Fruit fly (Drosophila melanogaster): Measurements from ENCODE around the gene CG4907.
A peak's percentile ranks its signal among the peaks of the same experiment; 100 is the strongest.

Gene CG4907

dm6 chr3R:22750534-22750947 lies 40.0 kb upstream of the CG4907 start, which contains the start of the genes rumi, CG7029 and Usp12-46 (continued):
- TF ChIP-seq CG6254 (GFP tag; optimal IDR thresholded peaks at IDR 0.05) (peak; percentile 72), bsh (GFP tag; optimal IDR thresholded peaks at IDR 0.05) (peak in 1 of 2 experiments; percentile 88), Bdp1 (GFP tag; optimal IDR thresholded peaks at IDR 0.05) (peak; percentile 82), tll (GFP tag; optimal IDR thresholded peaks at IDR 0.05) (peak in 1 of 2 experiments; percentile 35), sens (GFP tag) (peak; percentile 99), gro (GFP tag; optimal IDR thresholded peaks at IDR 0.05) (peak; percentile 91), Hr3 (GFP tag; optimal IDR thresholded peaks at IDR 0.05) (peak; percentile 88), slp2 (GFP tag; optimal IDR thresholded peaks at IDR 0.05) (peak; percentile 87), ssp (GFP tag; IDR thresholded peaks at IDR 0.05) (peak; percentile 75), Hmr (GFP tag; optimal IDR thresholded peaks at IDR 0.05) (peak; percentile 83), CTCF (GFP tag; optimal IDR thresholded peaks at IDR 0.05) (no peak), pan (optimal IDR thresholded peaks at IDR 0.05) (no peak), pan (GFP tag; optimal IDR thresholded peaks at IDR 0.05 in 1 of 2, IDR thresholded peaks at IDR 0.05 in 1 of 2) (peak in 1 of 2 experiments; percentile 88), CG18764 (GFP tag; optimal IDR thresholded peaks at IDR 0.05) (peak; percentile 68), CG11247 (GFP tag; IDR thresholded peaks at IDR 0.05) (peak; percentile 69), CG2712 (tag; optimal IDR thresholded peaks at IDR 0.05) (peak; percentile 91), CG2199 (GFP tag; IDR thresholded peaks at IDR 0.05) (0 out of 3 replicates have a peak, but pooled peaks have one; percentile 33), CG15479 (GFP tag; optimal IDR thresholded peaks at IDR 0.05) (no peak), hkb (optimal IDR thresholded peaks at IDR 0.05) (no peak), hkb (GFP tag; IDR thresholded peaks at IDR 0.05) (peak; percentile 79), HLHmδ (GFP tag; optimal IDR thresholded peaks at IDR 0.05) (peak; percentile 33), grn (GFP tag; optimal IDR thresholded peaks at IDR 0.05) (peak; percentile 34), CG1603 (tag; optimal IDR thresholded peaks at IDR 0.05) (peak; percentile 89), CG1529 (GFP tag; optimal IDR thresholded peaks at IDR 0.05) (peak; percentile 58), NC2α (GFP tag; optimal IDR thresholded peaks at IDR 0.05) (peak; percentile 71), sc (optimal IDR thresholded peaks at IDR 0.05) (no peak), sc (GFP tag; optimal IDR thresholded peaks at IDR 0.05) (peak; percentile 69), wek (GFP tag; optimal IDR thresholded peaks at IDR 0.05) (peak; percentile 23), CG9727 (GFP tag; optimal IDR thresholded peaks at IDR 0.05) (peak; percentile 86), CG8281 (tag; optimal IDR thresholded peaks at IDR 0.05) (peak; percentile 47), en (GFP tag; optimal IDR thresholded peaks at IDR 0.05) (peak; percentile 77), yki (optimal IDR thresholded peaks at IDR 0.05) (no peak), CG7786 (GFP tag; optimal IDR thresholded peaks at IDR 0.05) (peak; percentile 92), dpn (GFP tag; optimal IDR thresholded peaks at IDR 0.05) (peak; percentile 85 to 92), CG43689 (GFP tag; IDR thresholded peaks at IDR 0.05) (peak; percentile 52; the same call in 1 of the 2 replicates), luna (GFP tag; optimal IDR thresholded peaks at IDR 0.05) (peak; percentile 75), kni (GFP tag; optimal IDR thresholded peaks at IDR 0.05) (peak; percentile 25), CG13123 (GFP tag; optimal IDR thresholded peaks at IDR 0.05) (peak; percentile 68), Oaz (GFP tag; IDR thresholded peaks at IDR 0.05) (peak; percentile 77), Fer3 (tag; optimal IDR thresholded peaks at IDR 0.05) (peak; percentile 84), usp (GFP tag; optimal IDR thresholded peaks at IDR 0.05) (no peak), Hr51 (GFP tag; optimal IDR thresholded peaks at IDR 0.05) (peak; percentile 86 to 90), fd102C (GFP tag; optimal IDR thresholded peaks at IDR 0.05) (peak; percentile 76), Sin3A (optimal IDR thresholded peaks at IDR 0.05) (peak; percentile 87), Drgx (GFP tag; IDR thresholded peaks at IDR 0.05) (peak; percentile 75), CG15514 (GFP tag; optimal IDR thresholded peaks at IDR 0.05) (peak; percentile 73), CG10274 (GFP tag; optimal IDR thresholded peaks at IDR 0.05) (peak; percentile 10), Lim3 (GFP tag; IDR thresholded peaks at IDR 0.05) (peak; percentile 48; the same call in 1 of the 2 replicates), ash1 (GFP tag; optimal IDR thresholded peaks at IDR 0.05) (no peak), gsb-n (tag; optimal IDR thresholded peaks at IDR 0.05) (no peak), Meics (GFP tag; optimal IDR thresholded peaks at IDR 0.05) (peak; percentile 75), CG4854 (GFP tag; optimal IDR thresholded peaks at IDR 0.05) (peak; percentile 84), emc (GFP tag; optimal IDR thresholded peaks at IDR 0.05) (peak; percentile 76)

All from whole organism, embryonic.